Worm (Caenorhabditis elegans): ENCODE data around the gene pid-1.

DNA sequence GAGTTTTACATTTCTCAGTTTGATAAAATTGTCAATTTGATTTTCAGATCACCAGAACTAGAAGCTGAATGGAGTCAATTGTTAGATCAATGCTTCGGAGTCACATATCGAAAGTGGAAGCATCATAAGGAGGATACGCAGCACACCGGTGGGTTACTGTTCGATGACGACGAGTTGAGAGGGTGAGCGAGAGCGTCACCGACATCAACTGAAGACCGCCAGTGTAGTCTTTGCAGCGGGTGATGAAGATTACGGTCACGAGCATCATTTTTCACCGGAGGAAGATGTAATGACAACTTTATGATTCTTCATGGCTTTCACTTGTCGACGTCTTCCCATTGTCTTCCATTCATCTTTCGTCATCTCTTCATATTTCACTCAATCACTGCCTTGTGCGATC, 8.5 kb downstream of the pid-1 start, which contains the start of gene lin-26:
- TF ChIP-seq flt-1 (GFP tag; IDR thresholded peaks at IDR 0.05) = no peak
- TF ChIP-seq med-1 (GFP tag; optimal IDR thresholded peaks at IDR 0.05; ENCODE audit: insufficient read depth) = no peak
- no peak for TF ChIP-seq cog-1 (tag; optimal IDR thresholded peaks at IDR 0.05)
- TF ChIP-seq tab-1 (GFP tag; IDR thresholded peaks at IDR 0.05) = no peak
- TF ChIP-seq klf-2 (GFP tag; conservative IDR thresholded peaks at IDR 0.05) = no peak
- TF ChIP-seq ztf-29 (GFP tag; IDR thresholded peaks at IDR 0.05) = no peak
- no peak for TF ChIP-seq ref-1 (GFP tag; conservative IDR thresholded peaks at IDR 0.05)
- no peak for TF ChIP-seq T22C8.4 (GFP tag; IDR thresholded peaks at IDR 0.05)
- TF ChIP-seq ztf-23 (GFP tag; IDR thresholded peaks at IDR 0.05) = no peak

Data from whole organism, midembryonic.